Fruit fly (Drosophila melanogaster) whole organism, embryonic: ENCODE measurements around the gene Nepl3.

Experiments
- BtbVII ChIP-seq: fragments of 200-800 bp; sonication (Bioruptor generic); optimal IDR thresholded peaks from 3 replicates; lab custom pipeline; 2017; ENCODE audit warnings: missing biosample characterization, mild to moderate bottlenecking, missing genetic modification characterization
- CG10274 ChIP-seq: fragments of 200-800 bp; sonication (Bioruptor generic); optimal IDR thresholded peaks from 3 replicates; lab custom pipeline; 2017; ENCODE audit warnings: missing biosample characterization, mild to moderate bottlenecking, missing genetic modification characterization
- CG10431 ChIP-seq: fragments of 200-800 bp; sonication (Bioruptor generic); optimal IDR thresholded peaks from 3 replicates; lab custom pipeline; 2018; ENCODE audit warnings: missing biosample characterization, mild to moderate bottlenecking, missing genetic modification characterization
- CG10979 ChIP-seq: fragments of 200-800 bp; sonication (Bioruptor generic); optimal IDR thresholded peaks from 2 replicates; lab custom pipeline; 2018; ENCODE audit warnings: missing biosample characterization, mild to moderate bottlenecking, missing genetic modification characterization, moderate library complexity
- CG11504 ChIP-seq: fragments of 200-800 bp; sonication (Bioruptor generic); optimal IDR thresholded peaks from 3 replicates; lab custom pipeline; 2019; ENCODE audit warnings: missing biosample characterization, mild to moderate bottlenecking, missing genetic modification characterization, moderate library complexity
- CG12299 ChIP-seq: fragments of 200-800 bp; sonication (Bioruptor generic); optimal IDR thresholded peaks from 2 replicates; lab custom pipeline; 2018; ENCODE audit warnings: missing biosample characterization, mild to moderate bottlenecking, missing genetic modification characterization
- CG18619 ChIP-seq: fragments of 200-800 bp; sonication (Bioruptor generic); optimal IDR thresholded peaks from 3 replicates; lab custom pipeline; 2017; ENCODE audit warnings: missing biosample characterization, mild to moderate bottlenecking, missing genetic modification characterization
- CG34224 ChIP-seq: fragments of 200-800 bp; sonication (Bioruptor generic); IDR thresholded peaks from 3 replicates; pipeline ENCODE4 v1.3.6; 2022; ENCODE audit warnings: missing biosample characterization, missing genetic modification characterization; ENCODE audit not compliant: partially characterized antibody
- CG3726 ChIP-seq: fragments of 200-800 bp; sonication (Bioruptor generic); IDR thresholded peaks from 3 replicates; pipeline ENCODE4, ENCODE4 v1.3.6; 2022; ENCODE audit warnings: missing biosample characterization, missing genetic modification characterization
- CG43689 ChIP-seq: fragments of 200-800 bp; sonication (Bioruptor generic); IDR thresholded peaks from 2 replicates; pipeline ENCODE4 v1.3.6; 2022; ENCODE audit warnings: missing biosample characterization, missing genetic modification characterization
- CG4707 ChIP-seq: fragments of 200-800 bp; sonication (Bioruptor generic); optimal IDR thresholded peaks from 2 replicates; lab custom pipeline; 2018; ENCODE audit warnings: missing biosample characterization, mild to moderate bottlenecking, missing genetic modification characterization, moderate library complexity
- CG6791 ChIP-seq: fragments of 200-800 bp; sonication (Bioruptor generic); IDR thresholded peaks from 3 replicates; pipeline ENCODE4 v1.3.6; 2022; ENCODE audit warnings: missing biosample characterization, missing genetic modification characterization; ENCODE audit not compliant: partially characterized antibody
- CG8089 ChIP-seq: fragments of 200-800 bp; sonication (Bioruptor generic); optimal IDR thresholded peaks from 3 replicates; lab custom pipeline; 2016; ENCODE audit warnings: missing biosample characterization, missing genetic modification characterization
- CG8290 ChIP-seq, 3 experiments: fragments of 200-800 bp; sonication (Bioruptor generic); optimal IDR thresholded peaks; 2 replicates each; lab custom pipeline; 2016 to 2019; ENCODE audit warnings: missing biosample characterization in 3 of 3, missing genetic modification characterization in 3 of 3, mild to moderate bottlenecking in 2 of 3, moderate library complexity in 1 of 3
- CG8478 ChIP-seq: fragments of >200 bp; optimal IDR thresholded peaks from 2 replicates; lab custom pipeline; 2018
- CTCF ChIP-seq: fragments of 200-800 bp; sonication (Bioruptor generic); optimal IDR thresholded peaks from 2 replicates; lab custom pipeline; 2017; ENCODE audit warnings: missing biosample characterization, mild to moderate bottlenecking, missing genetic modification characterization, moderate library complexity
- CoRest ChIP-seq: fragments of 200-800 bp; sonication (Bioruptor generic); optimal IDR thresholded peaks from 3 replicates; lab custom pipeline; 2018; ENCODE audit warnings: missing biosample characterization, mild to moderate bottlenecking, missing genetic modification characterization, moderate library complexity
- Doc2 ChIP-seq: fragments of 200-800 bp; sonication (Bioruptor generic); IDR thresholded peaks from 2 replicates; pipeline ENCODE4 v1.3.6; 2022; ENCODE audit warnings: missing biosample characterization, missing genetic modification characterization
- H15 ChIP-seq: fragments of 200-800 bp; sonication (Bioruptor generic); IDR thresholded peaks from 3 replicates; pipeline ENCODE4 v1.3.6; 2022; ENCODE audit warnings: missing biosample characterization, missing genetic modification characterization
- HLH3B ChIP-seq: fragments of 200-800 bp; sonication (Bioruptor generic); IDR thresholded peaks from 2 replicates; pipeline ENCODE4 v1.3.6; 2022; ENCODE audit warnings: missing biosample characterization, missing genetic modification characterization
- MBD-R2 ChIP-seq: fragments of 200-800 bp; sonication (Bioruptor generic); IDR thresholded peaks from 2 replicates; pipeline ENCODE4 v1.3.6; 2022; ENCODE audit warnings: missing biosample characterization, missing genetic modification characterization
- Nf-YB ChIP-seq: fragments of 200-800 bp; sonication (Bioruptor generic); optimal IDR thresholded peaks from 3 replicates; lab custom pipeline; 2019; ENCODE audit warnings: missing biosample characterization, mild to moderate bottlenecking, missing genetic modification characterization, moderate library complexity
- Opbp ChIP-seq: fragments of 200-800 bp; sonication (Bioruptor generic); IDR thresholded peaks from 3 replicates; pipeline ENCODE4 v1.3.6; 2022; ENCODE audit warnings: missing biosample characterization, missing genetic modification characterization; ENCODE audit not compliant: partially characterized antibody
- Rx ChIP-seq: fragments of 200-800 bp; sonication (Bioruptor generic); IDR thresholded peaks from 2 replicates; pipeline ENCODE4 v1.3.6; 2022; ENCODE audit warnings: missing biosample characterization, missing genetic modification characterization
- az2 ChIP-seq: fragments of 200-800 bp; sonication (Bioruptor generic); optimal IDR thresholded peaks from 3 replicates; lab custom pipeline; 2016; ENCODE audit warnings: missing biosample characterization, missing genetic modification characterization
- cas ChIP-seq: fragments of 200-800 bp; sonication (Bioruptor generic); IDR thresholded peaks from 2 replicates; pipeline ENCODE4 v1.3.6; 2022; ENCODE audit warnings: missing biosample characterization, missing genetic modification characterization
- corto ChIP-seq: fragments of 200-800 bp; sonication (Bioruptor generic); optimal IDR thresholded peaks from 2 replicates; lab custom pipeline; 2016; ENCODE audit warnings: missing biosample characterization, mild to moderate bottlenecking, missing genetic modification characterization, moderate library complexity
- ewg ChIP-seq: fragments of 200-800 bp; sonication (Bioruptor generic); optimal IDR thresholded peaks from 3 replicates; lab custom pipeline; 2017; ENCODE audit warnings: mild to moderate bottlenecking, missing biosample characterization, missing genetic modification reagents, missing genetic modification characterization
- gsb-n ChIP-seq: fragments of 200-800 bp; sonication (Bioruptor generic); optimal IDR thresholded peaks from 3 replicates; lab custom pipeline; 2018; ENCODE audit warnings: missing biosample characterization, mild to moderate bottlenecking, missing genetic modification characterization
- nerfin-1 ChIP-seq: fragments of 200-800 bp; sonication (Bioruptor generic); optimal IDR thresholded peaks from 3 replicates; lab custom pipeline; 2019; ENCODE audit warnings: missing biosample characterization, mild to moderate bottlenecking, missing genetic modification characterization, moderate library complexity
- pan ChIP-seq, 4 experiments: fragments of >200 bp in 3 of 4; fragments of 200-800 bp in 1 of 4; sonication (Bioruptor generic) in 1 of 4; optimal IDR thresholded peaks in 3 of 4; IDR thresholded peaks in 1 of 4; 2 replicates each; pipeline versions ENCODE4 v1.3.6 to Lab custom; 2017 to 2022; ENCODE audit warnings: missing biosample characterization in 2 of 4, missing genetic modification characterization in 2 of 4, mixed read lengths in 1 of 4
- pb ChIP-seq: fragments of 200-800 bp; sonication (Bioruptor generic); optimal IDR thresholded peaks from 3 replicates; lab custom pipeline; 2016; ENCODE audit warnings: missing biosample characterization, missing genetic modification characterization
- prd ChIP-seq, 3 experiments: fragments of >200 bp in 2 of 3; fragments of 200-800 bp in 1 of 3; sonication (Bioruptor generic) in 1 of 3; optimal IDR thresholded peaks in 2 of 3; IDR thresholded peaks in 1 of 3; 2 replicates in 2 of 3; 3 replicates in 1 of 3; pipeline versions ENCODE4 v1.3.6 to Lab custom; 2017 to 2022; ENCODE audit warnings: missing biosample characterization in 1 of 3, missing genetic modification characterization in 1 of 3
- pum ChIP-seq: fragments of 200-800 bp; sonication (Bioruptor generic); optimal IDR thresholded peaks from 2 replicates; lab custom pipeline; 2016; ENCODE audit warnings: missing biosample characterization, missing genetic modification characterization
- run ChIP-seq: fragments of 200-800 bp; sonication (Bioruptor generic); optimal IDR thresholded peaks from 3 replicates; lab custom pipeline; 2018; ENCODE audit warnings: missing biosample characterization, mild to moderate bottlenecking, missing genetic modification characterization
- sens ChIP-seq: fragments of 200-800 bp; sonication (Bioruptor generic); peaks from one replicate; lab custom pipeline; 2016; ENCODE audit warnings: missing biosample characterization, missing genetic modification characterization
- sens-2 ChIP-seq: fragments of 200-800 bp; sonication (Bioruptor generic); IDR thresholded peaks from 2 replicates; pipeline ENCODE4 v1.3.6; 2022; ENCODE audit warnings: missing biosample characterization, missing genetic modification characterization
- sisA ChIP-seq: fragments of 200-800 bp; sonication (Bioruptor generic); IDR thresholded peaks from 2 replicates; pipeline ENCODE4 v1.3.6; 2022; ENCODE audit warnings: missing biosample characterization, missing genetic modification characterization
- sr ChIP-seq: fragments of 200-800 bp; sonication (Bioruptor generic); IDR thresholded peaks from 3 replicates; pipeline ENCODE4 v1.3.6; 2022; ENCODE audit warnings: missing biosample characterization, missing genetic modification characterization
- vvl ChIP-seq: fragments of 200-800 bp; sonication (Bioruptor generic); IDR thresholded peaks from 2 replicates; pipeline ENCODE4 v1.3.6; 2022; ENCODE audit warnings: missing biosample characterization, missing genetic modification characterization
- wdn ChIP-seq: fragments of 200-800 bp; sonication (Bioruptor generic); IDR thresholded peaks from 2 replicates; pipeline ENCODE4 v1.3.6; 2022; ENCODE audit warnings: missing biosample characterization, missing genetic modification characterization

Gene Nepl3

DNA sequence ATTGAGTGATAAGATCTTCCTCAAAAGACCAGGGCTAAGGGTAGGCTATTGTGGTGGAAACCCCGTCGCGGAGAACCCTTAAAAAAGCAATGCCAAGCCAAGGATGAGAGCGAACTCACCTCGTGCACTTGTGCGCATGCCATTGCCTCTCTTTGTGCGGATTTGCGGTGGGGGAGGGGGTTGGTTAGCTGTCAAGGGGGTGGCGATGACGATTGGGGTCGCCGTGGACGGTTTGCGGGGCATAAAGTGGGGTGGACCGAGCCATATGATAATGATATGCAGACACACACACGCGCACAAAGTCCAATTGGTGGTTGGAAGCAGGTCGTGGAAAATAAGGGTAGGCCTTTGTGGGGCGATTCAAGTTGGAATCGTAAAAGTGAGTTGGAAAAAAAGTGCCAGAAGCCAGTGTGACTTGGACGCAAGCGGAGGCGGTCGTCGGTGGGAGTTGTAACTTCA is 20.6 kb downstream of the Nepl3 start, which contains the start of the genes CG14042 and SP555 (continued):
- TF ChIP-seq pum (GFP tag; lab: Kevin White, UChicago) (no peak), run (tag; lab: Kevin White, UChicago) (no peak), corto (GFP tag; lab: Kevin White, UChicago) (no peak), wdn (0 out of 2 replicates have a peak, but pooled peaks have one; percentile 31), sr (GFP tag; lab: Robert Waterston, UW) (no peak), cas (GFP tag; lab: Robert Waterston, UW) (no peak), az2 (GFP tag; lab: Kevin White, UChicago) (no peak), CG10274 (GFP tag; lab: Kevin White, UChicago) (no peak), Opbp (GFP tag; lab: Robert Waterston, UW) (no peak), CoRest (no peak), MBD-R2 (GFP tag; lab: Robert Waterston, UW) (0 out of 2 replicates have a peak, but pooled peaks have one; percentile 12), CG10431 (GFP tag; lab: Kevin White, UChicago) (no peak), nerfin-1 (peak; percentile 71), ewg (GFP tag; lab: Kevin White, UChicago) (peak; percentile 95), BtbVII (no peak), CG8478 (lab: Kevin White, UChicago) (no peak), CG12299 (no peak), CG11504 (tag; lab: Kevin White, UChicago) (no peak), CG34224 (GFP tag; lab: Robert Waterston, UW) (no peak)
- TF ChIP-seq, all 482 proteins: peak for 36

DNA sequence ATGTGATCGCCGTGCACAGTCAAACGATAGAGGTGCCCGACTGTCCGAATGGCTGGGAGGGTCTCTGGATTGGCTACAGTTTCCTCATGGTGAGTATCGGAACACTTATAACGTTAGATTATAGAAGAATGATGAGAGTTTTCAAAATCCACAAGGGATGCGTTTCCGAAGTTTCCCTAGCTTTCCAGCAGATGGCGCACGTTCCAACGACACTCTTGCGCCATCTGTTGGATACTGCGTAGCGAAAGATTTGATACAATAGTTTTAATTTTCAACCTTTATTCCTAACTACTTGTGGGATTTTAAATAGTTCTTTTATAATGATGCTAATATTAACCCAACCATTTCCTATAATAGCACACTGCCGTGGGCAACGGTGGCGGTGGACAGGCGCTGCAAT is 21.9 kb downstream of the Nepl3 start:
- TF ChIP-seq CG6791 (GFP tag; lab: Robert Waterston, UW) (0 out of 3 replicates have a peak, but pooled peaks have one; percentile 5), H15 (no peak), pan (optimal IDR thresholded peaks at IDR 0.05; lab: Kevin White, UChicago) (no peak), pan (GFP tag; optimal IDR thresholded peaks at IDR 0.05 in 1 of 2, IDR thresholded peaks at IDR 0.05 in 1 of 2) (no peak), CG10979 (tag; lab: Kevin White, UChicago) (peak; percentile 21), prd (optimal IDR thresholded peaks at IDR 0.05; lab: Kevin White, UChicago) (no peak), prd (GFP tag; IDR thresholded peaks at IDR 0.05; lab: Robert Waterston, UW) (no peak), sens (GFP tag; lab: Kevin White, UChicago) (peak; percentile 44), pb (GFP tag; lab: Kevin White, UChicago) (no peak), CG4707 (no peak), CG8290 (GFP tag; optimal IDR thresholded peaks at IDR 0.05; lab: Kevin White, UChicago) (no peak), CG8290 (tag; optimal IDR thresholded peaks at IDR 0.05; lab: Kevin White, UChicago) (no peak), CG3726 (GFP tag; lab: Robert Waterston, UW) (no peak), sens-2 (no peak), CG18619 (GFP tag; lab: Kevin White, UChicago) (no peak), Doc2 (no peak), CG43689 (GFP tag; lab: Robert Waterston, UW) (no peak), vvl (no peak), sisA (0 out of 2 replicates have a peak, but pooled peaks have one; percentile 26), HLH3B (GFP tag; lab: Robert Waterston, UW) (peak; percentile 11; the same call in 1 of the 2 replicates), CTCF (GFP tag; lab: Kevin White, UChicago) (peak; percentile 91), Rx (GFP tag; lab: Robert Waterston, UW) (no peak), CG8089 (GFP tag; lab: Kevin White, UChicago) (no peak), Nf-YB (no peak), gsb-n (tag; lab: Kevin White, UChicago) (no peak)
